Worm (Caenorhabditis elegans) whole organism, late embryonic: Measurements from ENCODE around the gene fbxc-45.

ENCODE experiments used
- hlh-6 ChIP-seq: sonication (generic microtip); optimal IDR thresholded peaks from 2 replicates; lab custom pipeline; 2016; ENCODE audit warnings: missing genotype, missing genetic modification characterization, missing compliant biosample characterization
- lin-11 ChIP-seq: fragments of 200-800 bp; sonication (Bioruptor generic); optimal IDR thresholded peaks from 2 replicates; lab custom pipeline; 2018; ENCODE audit warnings: mild to moderate bottlenecking, missing genetic modification characterization, missing compliant biosample characterization

DNA sequence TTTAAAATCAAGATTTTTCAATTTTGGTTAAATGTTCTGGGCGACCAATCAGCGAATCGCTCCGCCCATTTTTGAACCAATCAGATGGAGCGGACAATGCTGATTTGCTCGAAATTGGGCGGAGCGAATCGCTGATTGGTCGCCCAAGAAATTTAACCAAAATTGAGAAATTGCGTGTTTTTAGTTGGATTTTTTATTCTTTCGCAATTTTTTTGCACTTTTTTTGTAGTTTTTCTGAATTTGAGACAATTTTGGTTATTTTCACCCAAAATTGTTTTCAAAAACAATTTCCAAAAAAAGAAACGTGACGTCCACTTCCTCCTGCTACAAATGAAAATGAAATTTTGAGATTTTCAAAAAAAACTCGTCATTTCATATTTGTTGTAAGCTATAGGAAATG, 35.4 kb downstream of the fbxc-45 start, which contains the start of gene dml-1:
- TF ChIP-seq hlh-6 (tag; lab: Kevin White, UChicago), result no peak
- no peak for TF ChIP-seq lin-11
